Worm (Caenorhabditis elegans) whole organism, L2 larva: Measurements from ENCODE around the gene F46F2.3.

Experiments used
- C34F6.9 ChIP-seq: fragments of 150-350 bp; optimal IDR thresholded peaks from 2 replicates; lab custom pipeline; 2014; ENCODE audit warnings: missing biosample characterization, missing genetic modification characterization
- F13H6.1 ChIP-seq: sonication (generic microtip); optimal IDR thresholded peaks from 2 replicates; lab custom pipeline; 2016; ENCODE audit warnings: missing genetic modification characterization, missing compliant biosample characterization
- R02D3.7 ChIP-seq: fragments of 150-350 bp; optimal IDR thresholded peaks from 2 replicates; lab custom pipeline; 2014; ENCODE audit warnings: missing biosample characterization, missing genetic modification characterization
- Y55F3AM.14 ChIP-seq: fragments of 200-800 bp; sonication (Bioruptor generic); optimal IDR thresholded peaks from 2 replicates; lab custom pipeline; 2018; ENCODE audit warnings: mild to moderate bottlenecking, missing genetic modification characterization, missing compliant biosample characterization
- ZK546.5 ChIP-seq: sonication (generic microtip); optimal IDR thresholded peaks from 2 replicates; lab custom pipeline; 2017; ENCODE audit warnings: missing biosample characterization, missing genetic modification characterization
- alr-1 ChIP-seq: fragments of 150-350 bp; optimal IDR thresholded peaks from 2 replicates; lab custom pipeline; 2014; ENCODE audit warnings: missing biosample characterization, missing genetic modification characterization
- aly-2 ChIP-seq: fragments of 150-350 bp; optimal IDR thresholded peaks from 2 replicates; lab custom pipeline; 2014; ENCODE audit warnings: missing biosample characterization, missing genetic modification characterization
- ama-1 ChIP-seq: fragments of 150-350 bp; optimal IDR thresholded peaks from 2 replicates; lab custom pipeline; 2018; ENCODE audit warnings: inconsistent platforms
- blmp-1 ChIP-seq: sonication (generic microtip); optimal IDR thresholded peaks from 2 replicates; lab custom pipeline; 2017; ENCODE audit warnings: missing genetic modification characterization, mild to moderate bottlenecking, missing compliant biosample characterization, antibody characterized with exemption, moderate library complexity; ENCODE audit not compliant: insufficient read depth
- ceh-16 ChIP-seq: fragments of 150-350 bp; optimal IDR thresholded peaks from 2 replicates; lab custom pipeline; 2014; ENCODE audit warnings: missing biosample characterization, missing genetic modification characterization
- crh-2 ChIP-seq: sonication (generic microtip); optimal IDR thresholded peaks from 2 replicates; lab custom pipeline; 2017; ENCODE audit warnings: missing biosample characterization, missing genetic modification characterization
- egl-27 ChIP-seq: sonication (generic microtip); optimal IDR thresholded peaks from 3 replicates; lab custom pipeline; 2017; ENCODE audit warnings: missing biosample characterization, missing genetic modification reagents, missing genetic modification characterization
- elt-3 ChIP-seq: sonication (generic microtip); optimal IDR thresholded peaks from 2 replicates; lab custom pipeline; 2017; ENCODE audit warnings: missing biosample characterization, missing genetic modification characterization
- fos-1 ChIP-seq: fragments of 150-350 bp; optimal IDR thresholded peaks from 2 replicates; lab custom pipeline; 2014; ENCODE audit warnings: missing biosample characterization, missing genetic modification characterization
- gmeb-1 ChIP-seq: fragments of 150-350 bp; optimal IDR thresholded peaks from 2 replicates; lab custom pipeline; 2014; ENCODE audit warnings: missing biosample characterization, missing genetic modification characterization
- lin-13 ChIP-seq: fragments of 150-350 bp; optimal IDR thresholded peaks from 2 replicates; lab custom pipeline; 2014; ENCODE audit warnings: missing biosample characterization, missing genetic modification reagents, missing genetic modification characterization
- lin-39 ChIP-seq: fragments of 150-350 bp; optimal IDR thresholded peaks from 2 replicates; lab custom pipeline; 2014; ENCODE audit warnings: missing biosample characterization, missing genetic modification reagents, missing genetic modification characterization
- lsy-2 ChIP-seq, 2 experiments: fragments of 150-350 bp in 1 of 2; sonication (generic microtip) in 1 of 2; optimal IDR thresholded peaks; 2 replicates each; lab custom pipeline; 2014 to 2017; ENCODE audit warnings: missing biosample characterization in 2 of 2, missing genetic modification characterization in 2 of 2
- mab-5 ChIP-seq: fragments of 150-350 bp; optimal IDR thresholded peaks from 2 replicates; lab custom pipeline; 2014; ENCODE audit warnings: missing biosample characterization, missing genetic modification characterization
- mbf-1 ChIP-seq: sonication (generic microtip); optimal IDR thresholded peaks from 2 replicates; lab custom pipeline; 2017; ENCODE audit warnings: missing biosample characterization, missing genetic modification characterization
- mdl-1 ChIP-seq, 2 experiments: fragments of 150-350 bp in 1 of 2; sonication (generic microtip) in 1 of 2; optimal IDR thresholded peaks; 2 replicates each; lab custom pipeline; 2017; ENCODE audit warnings: missing biosample characterization in 2 of 2, missing genetic modification characterization in 2 of 2
- nhr-11 ChIP-seq: fragments of 150-350 bp; optimal IDR thresholded peaks from 2 replicates; lab custom pipeline; 2014; ENCODE audit warnings: missing biosample characterization, missing genetic modification characterization
- nhr-12 ChIP-seq: fragments of 150-350 bp; optimal IDR thresholded peaks from 2 replicates; lab custom pipeline; 2014; ENCODE audit warnings: missing biosample characterization, missing genetic modification characterization
- nhr-129 ChIP-seq: fragments of 150-350 bp; optimal IDR thresholded peaks from 2 replicates; lab custom pipeline; 2014; ENCODE audit warnings: missing biosample characterization, missing genetic modification characterization
- nhr-23 ChIP-seq: fragments of 150-350 bp; optimal IDR thresholded peaks from 2 replicates; lab custom pipeline; 2014; ENCODE audit warnings: missing biosample characterization, missing genetic modification reagents, missing genetic modification characterization
- nhr-237 ChIP-seq: fragments of 150-350 bp; optimal IDR thresholded peaks from 2 replicates; lab custom pipeline; 2014; ENCODE audit warnings: missing biosample characterization, missing genetic modification characterization
- nhr-25 ChIP-seq: fragments of 150-350 bp; sonication (generic microtip); optimal IDR thresholded peaks from 3 replicates; lab custom pipeline; 2014; ENCODE audit warnings: missing biosample characterization, missing genetic modification characterization
- nhr-6 ChIP-seq: fragments of 150-350 bp; optimal IDR thresholded peaks from 2 replicates; lab custom pipeline; 2014; ENCODE audit warnings: missing biosample characterization, missing genetic modification characterization
- peb-1 ChIP-seq: fragments of 150-350 bp; optimal IDR thresholded peaks from 2 replicates; lab custom pipeline; 2014; ENCODE audit warnings: missing biosample characterization, missing genetic modification characterization
- sem-4 ChIP-seq: fragments of 150-350 bp; optimal IDR thresholded peaks from 2 replicates; lab custom pipeline; 2014; ENCODE audit warnings: missing biosample characterization, missing genetic modification reagents, missing genetic modification characterization
- skn-1 ChIP-seq: sonication (generic microtip); optimal IDR thresholded peaks from 2 replicates; lab custom pipeline; 2017; ENCODE audit warnings: missing biosample characterization, missing genetic modification characterization
- sma-3 ChIP-seq: sonication (generic microtip); optimal IDR thresholded peaks from 2 replicates; lab custom pipeline; 2016; ENCODE audit warnings: missing genetic modification reagents, missing genetic modification characterization, missing compliant biosample characterization
- sma-9 ChIP-seq, 2 experiments: fragments of 150-350 bp in 1 of 2; sonication (generic microtip) in 1 of 2; optimal IDR thresholded peaks; 2 replicates each; lab custom pipeline; 2014 to 2016; ENCODE audit warnings: missing genetic modification characterization in 2 of 2, mild to moderate bottlenecking in 1 of 2, missing biosample characterization in 1 of 2, missing compliant biosample characterization in 1 of 2, missing genetic modification reagents in 1 of 2, moderate library complexity in 1 of 2
- unc-55 ChIP-seq: fragments of 150-350 bp; sonication (generic microtip); optimal IDR thresholded peaks from 3 replicates; lab custom pipeline; 2014; ENCODE audit warnings: missing biosample characterization, missing genetic modification reagents, missing genetic modification characterization
- zag-1 ChIP-seq: fragments of 150-350 bp; optimal IDR thresholded peaks from 2 replicates; lab custom pipeline; 2014; ENCODE audit warnings: missing biosample characterization, missing genetic modification characterization
- ztf-11 ChIP-seq: sonication (generic microtip); optimal IDR thresholded peaks from 2 replicates; lab custom pipeline; 2017; ENCODE audit warnings: missing biosample characterization, missing genetic modification characterization
- ztf-4 ChIP-seq: fragments of 150-350 bp; optimal IDR thresholded peaks from 2 replicates; lab custom pipeline; 2014; ENCODE audit warnings: missing biosample characterization, missing genetic modification characterization

Gene F46F2.3

DNA sequence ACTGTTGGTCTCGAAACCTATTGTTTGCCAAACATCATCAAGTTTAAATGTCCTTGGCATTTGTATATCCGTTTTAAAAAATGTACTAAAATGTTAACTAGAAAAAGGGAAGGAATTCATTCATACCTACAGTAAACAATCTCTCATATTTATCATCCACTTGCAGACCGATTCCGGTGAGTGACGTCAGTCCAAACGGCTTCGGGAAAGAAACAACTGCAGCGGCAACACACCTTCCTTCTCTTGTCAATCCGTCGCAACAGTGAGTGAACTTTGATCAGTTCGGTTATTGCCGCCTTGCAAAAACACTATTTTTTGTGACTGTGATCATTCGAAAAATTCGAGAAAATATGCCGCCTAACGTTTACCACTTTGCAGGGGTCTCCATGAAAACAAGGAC lies 4.1 kb upstream of the F46F2.3 start:
- no peak for TF ChIP-seq lsy-2 (tag; optimal IDR thresholded peaks at IDR 0.05; lab: Kevin White, UChicago)
- peak; percentile 16 for TF ChIP-seq nhr-25 (tag; lab: Kevin White, UChicago)
- no peak for TF ChIP-seq mab-5 (tag; lab: Kevin White, UChicago)
- no peak for TF ChIP-seq blmp-1 (tag; lab: Kevin White, UChicago)
- TF ChIP-seq ceh-16 (tag; lab: Kevin White, UChicago) = no peak
- no peak for TF ChIP-seq nhr-6
- peak; percentile 45 for TF ChIP-seq sma-9 (GFP tag; optimal IDR thresholded peaks at IDR 0.05; lab: Kevin White, UChicago)
- TF ChIP-seq sma-9 (tag; optimal IDR thresholded peaks at IDR 0.05; lab: Kevin White, UChicago) = no peak
- TF ChIP-seq skn-1 (tag; lab: Kevin White, UChicago) = no peak
- TF ChIP-seq sma-3 = peak; percentile 52

- TF ChIP-seq lin-13 (no peak), zag-1 (tag; lab: Kevin White, UChicago) (no peak), ztf-11 (tag; lab: Kevin White, UChicago) (no peak), C34F6.9 (no peak), mbf-1 (tag; lab: Kevin White, UChicago) (no peak), fos-1 (tag; lab: Kevin White, UChicago) (no peak), nhr-12 (no peak), elt-3 (tag; lab: Kevin White, UChicago) (no peak), nhr-237 (tag; lab: Kevin White, UChicago) (no peak), sem-4 (tag; lab: Kevin White, UChicago) (no peak), ama-1 (lab: Kevin White, UChicago) (no peak), Y55F3AM.14 (GFP tag; lab: Kevin White, UChicago) (no peak), lin-39 (tag; lab: Kevin White, UChicago) (no peak), mdl-1 (tag; optimal IDR thresholded peaks at IDR 0.05; lab: Kevin White, UChicago) (no peak), peb-1 (tag; lab: Kevin White, UChicago) (no peak), blmp-1 (tag; lab: Kevin White, UChicago) (no peak), ZK546.5 (tag; lab: Kevin White, UChicago) (no peak), nhr-11 (tag; lab: Kevin White, UChicago) (no peak), nhr-6 (no peak)
These were observed 2.8 kb upstream of the F46F2.3 start for ce11 chrX:15262875-15263274.

DNA sequence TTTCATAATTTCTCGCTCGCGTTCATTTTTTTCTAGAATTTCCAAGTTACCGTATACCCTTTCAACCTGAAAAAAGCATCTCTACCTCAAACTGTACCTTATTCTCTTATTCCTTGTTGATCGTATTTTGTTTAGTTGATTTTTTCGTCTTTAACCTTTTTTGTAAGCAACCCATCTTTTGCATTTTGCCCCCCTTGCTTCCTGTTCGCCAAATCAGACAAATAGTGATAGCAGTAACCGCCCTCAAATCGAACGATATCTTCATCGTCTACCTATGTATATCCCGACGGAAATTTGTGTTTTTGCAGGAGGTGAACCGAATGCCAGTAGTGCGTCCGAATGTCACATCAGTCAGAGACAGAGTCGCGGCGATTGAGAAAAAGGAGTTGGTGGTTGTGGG lies 2.3 kb upstream of the F46F2.3 start, which contains the start of gene F46F2.5:
Gene F46F2.5, plus strand, starts transcription at position 301 of the 400 bp plus-strand sequence.
- TF ChIP-seq gmeb-1 (no peak), ama-1 (lab: Kevin White, UChicago) (no peak), F13H6.1 (tag; lab: Kevin White, UChicago) (no peak), mdl-1 (tag; optimal IDR thresholded peaks at IDR 0.05; lab: Kevin White, UChicago) (no peak), unc-55 (GFP tag; lab: Kevin White, UChicago) (no peak)

DNA sequence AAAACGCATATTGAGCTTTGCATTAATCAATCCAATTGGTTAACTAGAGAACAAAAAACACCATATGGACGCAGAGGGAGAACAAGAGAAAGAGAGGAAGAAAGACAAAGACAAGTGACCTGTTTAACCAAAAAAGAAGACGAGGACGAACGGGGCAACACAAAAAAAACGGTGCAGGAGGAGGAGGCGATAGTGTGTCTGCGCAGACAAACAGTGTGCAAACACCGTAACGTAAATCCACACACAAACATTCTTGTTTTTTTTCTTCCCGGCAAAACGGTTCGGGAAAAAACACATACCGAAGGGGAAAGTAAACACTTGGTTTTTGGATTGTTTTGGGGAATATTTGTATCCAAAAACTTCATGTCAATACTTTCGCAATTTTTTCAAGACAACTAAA lies 13.5 kb downstream of the F46F2.3 start:
- TF ChIP-seq fos-1 (tag; lab: Kevin White, UChicago) (peak; percentile 26), nhr-237 (tag; lab: Kevin White, UChicago) (no peak), R02D3.7 (tag; lab: Kevin White, UChicago) (no peak), lin-39 (tag; lab: Kevin White, UChicago) (no peak), nhr-12 (no peak), ZK546.5 (tag; lab: Kevin White, UChicago) (no peak), gmeb-1 (no peak), egl-27 (no peak), F13H6.1 (tag; lab: Kevin White, UChicago) (no peak), nhr-129 (tag; lab: Kevin White, UChicago) (peak; percentile 26), sma-9 (GFP tag; optimal IDR thresholded peaks at IDR 0.05; lab: Kevin White, UChicago) (peak; percentile 19), sma-9 (tag; optimal IDR thresholded peaks at IDR 0.05; lab: Kevin White, UChicago) (no peak), C34F6.9 (no peak), ztf-4 (no peak), aly-2 (tag; lab: Kevin White, UChicago) (no peak), nhr-25 (tag; lab: Kevin White, UChicago) (no peak), mab-5 (tag; lab: Kevin White, UChicago) (no peak), sem-4 (tag; lab: Kevin White, UChicago) (no peak), nhr-23 (tag; lab: Kevin White, UChicago) (no peak), alr-1 (tag; lab: Kevin White, UChicago) (no peak), ztf-11 (tag; lab: Kevin White, UChicago) (no peak), crh-2 (tag; lab: Kevin White, UChicago) (no peak), lin-13 (no peak)
